Fruit fly (Drosophila melanogaster) whole organism, wandering third instar larva: ENCODE results near the gene Sirt1.

ENCODE experiments used
- CG32264 ChIP-seq: fragments of 200-800 bp; sonication (Bioruptor generic); optimal IDR thresholded peaks from 2 replicates; lab custom pipeline; 2016; ENCODE audit warnings: missing biosample characterization, missing genetic modification characterization
- CG9705 ChIP-seq: fragments of 200-800 bp; sonication (Bioruptor generic); optimal IDR thresholded peaks from 2 replicates; lab custom pipeline; 2018; ENCODE audit warnings: missing biosample characterization, mild to moderate bottlenecking, missing genetic modification characterization
- Dfd ChIP-seq: fragments of >200 bp; optimal IDR thresholded peaks from 2 replicates; lab custom pipeline; 2017; ENCODE audit warnings: missing biosample characterization, missing genetic modification characterization
- GATAd ChIP-seq: sonication (Bioruptor generic); optimal IDR thresholded peaks from 2 replicates; lab custom pipeline; 2016; ENCODE audit warnings: missing biosample characterization, missing genetic modification characterization
- HLH106 ChIP-seq: fragments of 200-800 bp; optimal IDR thresholded peaks from 3 replicates; lab custom pipeline; 2019; ENCODE audit warnings: missing biosample characterization, mild to moderate bottlenecking, missing genetic modification characterization, moderate library complexity
- Hnf4 ChIP-seq: fragments of 200-800 bp; sonication (Bioruptor generic); optimal IDR thresholded peaks from 2 replicates; lab custom pipeline; 2016; ENCODE audit warnings: missing biosample characterization, mild to moderate bottlenecking, missing genetic modification characterization
- Jra ChIP-seq: sonication (Bioruptor generic); optimal IDR thresholded peaks from 2 replicates; lab custom pipeline; 2016; ENCODE audit warnings: missing biosample characterization, missing genetic modification characterization
- Mio ChIP-seq: sonication (Bioruptor generic); optimal IDR thresholded peaks from 2 replicates; lab custom pipeline; 2016; ENCODE audit warnings: missing biosample characterization, missing genetic modification characterization
- Myc ChIP-seq: fragments of >200 bp; optimal IDR thresholded peaks from 2 replicates; lab custom pipeline; 2017
- N ChIP-seq: fragments of >200 bp; optimal IDR thresholded peaks from 2 replicates; lab custom pipeline; 2018; ENCODE audit warnings: missing biosample characterization, missing external identifiers, missing genetic modification characterization
- OdsH ChIP-seq: fragments of 200-800 bp; sonication (Bioruptor generic); optimal IDR thresholded peaks from 2 replicates; lab custom pipeline; 2016; ENCODE audit warnings: missing biosample characterization, mild to moderate bottlenecking, missing genetic modification characterization
- Rel ChIP-seq, 2 experiments: fragments of 200-800 bp; sonication (Bioruptor generic) in 1 of 2; optimal IDR thresholded peaks; 2 replicates in 1 of 2; 3 replicates in 1 of 2; lab custom pipeline; 2016 to 2019; ENCODE audit warnings: mild to moderate bottlenecking in 2 of 2, missing biosample characterization in 2 of 2, missing genetic modification characterization in 2 of 2, moderate library complexity in 1 of 2
- Sp1 ChIP-seq: fragments of 200-800 bp; sonication (Bioruptor generic); optimal IDR thresholded peaks from 3 replicates; lab custom pipeline; 2019; ENCODE audit warnings: missing biosample characterization, mild to moderate bottlenecking, missing genetic modification characterization, moderate library complexity
- Vsx2 ChIP-seq: fragments of 200-300, 225-300 bp; sonication (Bioruptor generic); optimal IDR thresholded peaks from 2 replicates; lab custom pipeline; 2018; ENCODE audit warnings: missing biosample characterization, missing genetic modification characterization; ENCODE audit not compliant: partially characterized antibody
- br ChIP-seq: fragments of 200-800 bp; sonication (Bioruptor generic); optimal IDR thresholded peaks from 2 replicates; lab custom pipeline; 2016; ENCODE audit warnings: missing biosample characterization, missing genetic modification characterization
- brk ChIP-seq: fragments of 200-800 bp; sonication (Bioruptor generic); optimal IDR thresholded peaks from 2 replicates; lab custom pipeline; 2016; ENCODE audit warnings: missing biosample characterization, mild to moderate bottlenecking, missing genetic modification characterization
- dl ChIP-seq, 2 experiments: fragments of 175-275, 200-275 bp in 1 of 2; fragments of 200-275 bp in 1 of 2; sonication (Bioruptor generic); optimal IDR thresholded peaks; lab custom pipeline; 2018; ENCODE audit warnings: mild to moderate bottlenecking in 2 of 2, missing biosample characterization in 2 of 2, missing genetic modification characterization in 2 of 2, moderate library complexity in 2 of 2; ENCODE audit not compliant: partially characterized antibody in 2 of 2, insufficient read depth in 1 of 2
- dmrt93B ChIP-seq: fragments of 200-800 bp; sonication (Bioruptor generic); optimal IDR thresholded peaks from 2 replicates; lab custom pipeline; 2018; ENCODE audit warnings: missing biosample characterization, mild to moderate bottlenecking, missing genetic modification characterization
- dsf ChIP-seq: sonication (Bioruptor generic); optimal IDR thresholded peaks from 2 replicates; lab custom pipeline; 2016; ENCODE audit warnings: missing biosample characterization, missing genetic modification characterization, borderline replicate concordance
- foxo ChIP-seq, 2 experiments: fragments of 200-800 bp; sonication (Bioruptor generic); optimal IDR thresholded peaks; 2 replicates in 1 of 2; 3 replicates in 1 of 2; lab custom pipeline; 2016 to 2017; ENCODE audit warnings: missing biosample characterization in 2 of 2, missing genetic modification characterization in 2 of 2
- fru ChIP-seq: fragments of 200-800 bp; sonication (Bioruptor generic); optimal IDR thresholded peaks from 3 replicates; lab custom pipeline; 2016; ENCODE audit warnings: missing biosample characterization, mild to moderate bottlenecking, missing genetic modification characterization
- h ChIP-seq: fragments of 200-800 bp; sonication (Bioruptor generic); optimal IDR thresholded peaks from 3 replicates; lab custom pipeline; 2016; ENCODE audit warnings: missing biosample characterization, mild to moderate bottlenecking, missing genetic modification characterization
- jim ChIP-seq: fragments of 175-275, 200-325 bp; sonication (Bioruptor generic); optimal IDR thresholded peaks from 2 replicates; lab custom pipeline; 2016; ENCODE audit warnings: missing biosample characterization, mild to moderate bottlenecking, missing genetic modification characterization
- lola ChIP-seq: fragments of >200 bp; optimal IDR thresholded peaks from 2 replicates; lab custom pipeline; 2017; ENCODE audit warnings: missing biosample characterization, missing genetic modification characterization
- pan ChIP-seq: fragments of >200 bp; optimal IDR thresholded peaks from 2 replicates; lab custom pipeline; 2017
- psq ChIP-seq: fragments of 200-800 bp; sonication (Bioruptor generic); optimal IDR thresholded peaks from 3 replicates; lab custom pipeline; 2017; ENCODE audit warnings: missing biosample characterization, mild to moderate bottlenecking, missing genetic modification characterization, moderate library complexity
- rgr ChIP-seq: fragments of 200-800 bp; sonication (Bioruptor generic); optimal IDR thresholded peaks from 3 replicates; lab custom pipeline; 2016; ENCODE audit warnings: missing biosample characterization, mild to moderate bottlenecking, missing genetic modification characterization
- sv ChIP-seq: fragments of 200-800 bp; sonication (Bioruptor generic); optimal IDR thresholded peaks from 3 replicates; lab custom pipeline; 2016; ENCODE audit warnings: missing biosample characterization, missing genetic modification characterization
- tai ChIP-seq: sonication (Bioruptor generic); optimal IDR thresholded peaks from 2 replicates; lab custom pipeline; 2016; ENCODE audit warnings: missing biosample characterization, missing genetic modification characterization
- usp ChIP-seq: fragments of >200 bp; optimal IDR thresholded peaks from 2 replicates; lab custom pipeline; 2017; ENCODE audit warnings: missing biosample characterization, missing genetic modification characterization
- woc ChIP-seq: sonication (Bioruptor generic); optimal IDR thresholded peaks from 2 replicates; lab custom pipeline; 2016; ENCODE audit warnings: missing biosample characterization, mild to moderate bottlenecking, missing genetic modification characterization

The Sirt1 gene

dm6 chr2L:13119034-13119433, 46.3 kb upstream of the Sirt1 start, which contains the start of the genes CG44198 and CG43050:
TSS of gene CG44198 (minus strand) at chr2L:13119134.
TSS of gene CG43050 (plus strand) at chr2L:13119294.
- no peak for TF ChIP-seq Mio (GFP tag; lab: Kevin White, UChicago)
- TF ChIP-seq fru (GFP tag; lab: Kevin White, UChicago), result no peak
- no peak for TF ChIP-seq CG32264 (GFP tag; lab: Kevin White, UChicago)
- no peak for TF ChIP-seq Vsx2 (GFP tag; lab: Kevin White, UChicago)
- TF ChIP-seq tai (GFP tag; lab: Kevin White, UChicago), result no peak
- TF ChIP-seq, all 38 proteins: peak for 0

dm6 chr2L:13122526-13122925, 42.8 kb upstream of the Sirt1 start:
- TF ChIP-seq Jra (GFP tag; lab: Kevin White, UChicago) (no peak), Vsx2 (GFP tag; lab: Kevin White, UChicago) (peak; percentile 55)

- TF ChIP-seq CG9705, result no peak
- TF ChIP-seq rgr (GFP tag; lab: Kevin White, UChicago), result no peak
- TF ChIP-seq dmrt93B, result no peak
- no peak for TF ChIP-seq tai (GFP tag; lab: Kevin White, UChicago)
- TF ChIP-seq lola (GFP tag; lab: Kevin White, UChicago), result no peak
- TF ChIP-seq dl (GFP tag; optimal IDR thresholded peaks at IDR 0.05; lab: Kevin White, UChicago; ENCODE audit: insufficient read depth in 1 of 2, partially characterized antibody in 2 of 2), result no peak
- TF ChIP-seq h, result no peak
- no peak for TF ChIP-seq jim (GFP tag; lab: Kevin White, UChicago)
- TF ChIP-seq Myc, result no peak
- TF ChIP-seq Jra (GFP tag; lab: Kevin White, UChicago), result no peak
Measured at dm6 chr2L:13130291-13130690, 35.1 kb upstream of the Sirt1 start, which contains the start of gene CG5122. TSS of gene CG5122 (plus strand) at chr2L:13130591.

- no peak for TF ChIP-seq sv
- no peak for TF ChIP-seq N (GFP tag; lab: Kevin White, UChicago)
- peak; percentile 62 for TF ChIP-seq Vsx2 (GFP tag; lab: Kevin White, UChicago)
- TF ChIP-seq Rel (GFP tag; optimal IDR thresholded peaks at IDR 0.05; lab: Kevin White, UChicago), result no peak
- peak; percentile 93 for TF ChIP-seq Rel (tag; optimal IDR thresholded peaks at IDR 0.05; lab: Kevin White, UChicago)
Measured at dm6 chr2L:13135929-13136328, 29.4 kb upstream of the Sirt1 start.

- TF ChIP-seq jim (GFP tag; lab: Kevin White, UChicago) (no peak), Hnf4 (GFP tag; lab: Kevin White, UChicago) (no peak), usp (GFP tag; lab: Kevin White, UChicago) (no peak), brk (GFP tag; lab: Kevin White, UChicago) (no peak), h (no peak), psq (no peak), Jra (GFP tag; lab: Kevin White, UChicago) (no peak), fru (GFP tag; lab: Kevin White, UChicago) (no peak), OdsH (GFP tag; lab: Kevin White, UChicago) (no peak), HLH106 (tag; lab: Kevin White, UChicago) (no peak), Dfd (GFP tag; lab: Kevin White, UChicago) (no peak), rgr (GFP tag; lab: Kevin White, UChicago) (no peak), foxo (GFP tag; optimal IDR thresholded peaks at IDR 0.05; lab: Kevin White, UChicago) (no peak), lola (GFP tag; lab: Kevin White, UChicago) (no peak), woc (GFP tag; lab: Kevin White, UChicago) (no peak), Vsx2 (GFP tag; lab: Kevin White, UChicago) (no peak), Mio (GFP tag; lab: Kevin White, UChicago) (no peak), dl (GFP tag; optimal IDR thresholded peaks at IDR 0.05; lab: Kevin White, UChicago; ENCODE audit: insufficient read depth in 1 of 2, partially characterized antibody in 2 of 2) (no peak)
Measured at dm6 chr2L:13140891-13141290, 24.5 kb upstream of the Sirt1 start.

dm6 chr2L:13142803-13143202, 22.6 kb upstream of the Sirt1 start, which contains the start of gene CG9928:
TSS of gene CG9928 (minus strand) at chr2L:13142903.
- TF ChIP-seq tai (GFP tag; lab: Kevin White, UChicago), result no peak
- TF ChIP-seq Vsx2 (GFP tag; lab: Kevin White, UChicago), result no peak
- no peak for TF ChIP-seq br (GFP tag; lab: Kevin White, UChicago)
- no peak for TF ChIP-seq fru (GFP tag; lab: Kevin White, UChicago)
- no peak for TF ChIP-seq Hnf4 (GFP tag; lab: Kevin White, UChicago)
- TF ChIP-seq pan, result no peak
- TF ChIP-seq Sp1 (GFP tag; lab: Kevin White, UChicago), result no peak
- TF ChIP-seq N (GFP tag; lab: Kevin White, UChicago), result no peak
- TF ChIP-seq jim (GFP tag; lab: Kevin White, UChicago), result no peak
- TF ChIP-seq Dfd (GFP tag; lab: Kevin White, UChicago), result no peak
- no peak for TF ChIP-seq h
- TF ChIP-seq Mio (GFP tag; lab: Kevin White, UChicago), result no peak
- no peak for TF ChIP-seq sv
- TF ChIP-seq dsf (GFP tag; lab: Kevin White, UChicago), result no peak
- TF ChIP-seq GATAd (GFP tag; lab: Kevin White, UChicago), result no peak
- no peak for TF ChIP-seq usp (GFP tag; lab: Kevin White, UChicago)
- TF ChIP-seq rgr (GFP tag; lab: Kevin White, UChicago), result no peak
- TF ChIP-seq brk (GFP tag; lab: Kevin White, UChicago), result no peak
- TF ChIP-seq woc (GFP tag; lab: Kevin White, UChicago), result no peak
- no peak for TF ChIP-seq HLH106 (tag; lab: Kevin White, UChicago)
- TF ChIP-seq, all 38 proteins: peak for 0
